Fruit fly (Drosophila melanogaster) whole organism, embryonic: ENCODE data around the gene BBIP1.
A peak's percentile ranks its signal among the peaks of the same experiment; 100 is the strongest.

Source experiments
- Atf3 ChIP-seq: fragments of 200-800 bp; sonication (Bioruptor generic); optimal IDR thresholded peaks from 3 replicates; lab custom pipeline; 2016; ENCODE audit warnings: missing biosample characterization, missing genetic modification characterization
- BtbVII ChIP-seq: fragments of 200-800 bp; sonication (Bioruptor generic); optimal IDR thresholded peaks from 3 replicates; lab custom pipeline; 2017; ENCODE audit warnings: missing biosample characterization, mild to moderate bottlenecking, missing genetic modification characterization
- CG10209 ChIP-seq: fragments of 200-800 bp; sonication (Bioruptor generic); optimal IDR thresholded peaks from 3 replicates; lab custom pipeline; 2017; ENCODE audit warnings: missing biosample characterization, mild to moderate bottlenecking, missing genetic modification characterization, missing genetic modification reagents
- CG11093 ChIP-seq: fragments of 200-800 bp; sonication (Bioruptor generic); IDR thresholded peaks from 3 replicates; pipeline ENCODE4 v1.3.6; 2022; ENCODE audit warnings: missing biosample characterization, missing genetic modification characterization
- CG11723 ChIP-seq: fragments of 200-800 bp; sonication (Bioruptor generic); optimal IDR thresholded peaks from 2 replicates; lab custom pipeline; 2017; ENCODE audit warnings: missing biosample characterization, mild to moderate bottlenecking, missing genetic modification characterization
- CG12155 ChIP-seq: fragments of 200-800 bp; sonication (Bioruptor generic); optimal IDR thresholded peaks from 3 replicates; lab custom pipeline; 2016; ENCODE audit warnings: missing biosample characterization, missing genetic modification characterization
- CG12236 ChIP-seq: fragments of 200-800 bp; sonication (Bioruptor generic); optimal IDR thresholded peaks from 2 replicates; lab custom pipeline; 2016; ENCODE audit warnings: missing biosample characterization, missing genetic modification characterization
- CG12769 ChIP-seq: fragments of 200-800 bp; sonication (Bioruptor generic); optimal IDR thresholded peaks from 2 replicates; lab custom pipeline; 2019; ENCODE audit warnings: missing biosample characterization, mild to moderate bottlenecking, missing genetic modification characterization, moderate library complexity
- CG13624 ChIP-seq: fragments of 200-800 bp; sonication (Bioruptor generic); optimal IDR thresholded peaks from 2 replicates; lab custom pipeline; 2016; ENCODE audit warnings: missing biosample characterization, missing genetic modification characterization
- CG14710 ChIP-seq: fragments of 200-800 bp; sonication (Bioruptor generic); optimal IDR thresholded peaks from 3 replicates; lab custom pipeline; 2019; ENCODE audit warnings: missing biosample characterization, mild to moderate bottlenecking, missing genetic modification characterization, moderate library complexity
- CG16863 ChIP-seq: fragments of 200-800 bp; sonication (Bioruptor generic); optimal IDR thresholded peaks from 3 replicates; lab custom pipeline; 2016; ENCODE audit warnings: missing biosample characterization, missing genetic modification characterization
- CG17829 ChIP-seq: fragments of 200-800 bp; optimal IDR thresholded peaks from 2 replicates; lab custom pipeline; 2019; ENCODE audit warnings: missing biosample characterization, mild to moderate bottlenecking, missing genetic modification characterization, moderate library complexity
- CG2712 ChIP-seq: fragments of 200-800 bp; optimal IDR thresholded peaks from 3 replicates; lab custom pipeline; 2019; ENCODE audit warnings: missing biosample characterization, mild to moderate bottlenecking, missing genetic modification characterization, moderate library complexity
- CG2889 ChIP-seq: fragments of 200-800 bp; sonication (Bioruptor generic); IDR thresholded peaks from 3 replicates; pipeline ENCODE4 v1.3.6; 2022; ENCODE audit warnings: missing biosample characterization, missing genetic modification characterization
- CG32772 ChIP-seq: fragments of 200-800 bp; sonication (Bioruptor generic); IDR thresholded peaks from 2 replicates; pipeline ENCODE4 v1.3.6; 2022; ENCODE audit warnings: missing biosample characterization, missing genetic modification characterization
- CG34376 ChIP-seq: fragments of 200-800 bp; sonication (Bioruptor generic); optimal IDR thresholded peaks from 2 replicates; lab custom pipeline; 2018; ENCODE audit warnings: missing biosample characterization, mild to moderate bottlenecking, missing genetic modification characterization
- CG34422 ChIP-seq: fragments of 200-800 bp; sonication (Bioruptor generic); IDR thresholded peaks from 3 replicates; pipeline ENCODE4 v1.3.6; 2022; ENCODE audit warnings: missing biosample characterization, missing genetic modification characterization
- CG7372 ChIP-seq: fragments of 200-800 bp; sonication (Bioruptor generic); IDR thresholded peaks from 2 replicates; pipeline ENCODE4 v1.3.6; 2022; ENCODE audit warnings: missing biosample characterization, missing genetic modification characterization
- CG8290 ChIP-seq, 3 experiments: fragments of 200-800 bp; sonication (Bioruptor generic); optimal IDR thresholded peaks; 2 replicates each; lab custom pipeline; 2016 to 2019; ENCODE audit warnings: missing biosample characterization in 3 of 3, missing genetic modification characterization in 3 of 3, mild to moderate bottlenecking in 2 of 3, moderate library complexity in 1 of 3
- CG9609 ChIP-seq: fragments of 200-800 bp; sonication (Bioruptor generic); optimal IDR thresholded peaks from 3 replicates; lab custom pipeline; 2016; ENCODE audit warnings: missing biosample characterization, missing genetic modification characterization
- Fer3 ChIP-seq: fragments of 200-800 bp; sonication (Bioruptor generic); optimal IDR thresholded peaks from 2 replicates; lab custom pipeline; 2018; ENCODE audit warnings: missing biosample characterization, mild to moderate bottlenecking, missing genetic modification characterization, moderate library complexity
- H15 ChIP-seq: fragments of 200-800 bp; sonication (Bioruptor generic); IDR thresholded peaks from 3 replicates; pipeline ENCODE4 v1.3.6; 2022; ENCODE audit warnings: missing biosample characterization, missing genetic modification characterization
- Hey ChIP-seq: fragments of 200-800 bp; sonication (Bioruptor generic); optimal IDR thresholded peaks from 3 replicates; lab custom pipeline; 2018; ENCODE audit warnings: missing biosample characterization, mild to moderate bottlenecking, missing genetic modification characterization
- HmgZ ChIP-seq: fragments of 200-800 bp; sonication (Bioruptor generic); optimal IDR thresholded peaks from 2 replicates; lab custom pipeline; 2018; ENCODE audit warnings: missing biosample characterization, mild to moderate bottlenecking, missing genetic modification characterization
- Hmr ChIP-seq: fragments of 200-800 bp; sonication (Bioruptor generic); optimal IDR thresholded peaks from 3 replicates; lab custom pipeline; 2017; ENCODE audit warnings: mild to moderate bottlenecking, missing biosample characterization, missing genetic modification reagents, missing genetic modification characterization
- Hr3 ChIP-seq: fragments of 200-800 bp; sonication (Bioruptor generic); optimal IDR thresholded peaks from 3 replicates; lab custom pipeline; 2016; ENCODE audit warnings: missing biosample characterization, missing genetic modification characterization
- Hr39 ChIP-seq: fragments of >200 bp; optimal IDR thresholded peaks from 2 replicates; lab custom pipeline; 2017
- Hr51 ChIP-seq, 2 experiments: fragments of 200-800 bp; sonication (Bioruptor generic); optimal IDR thresholded peaks; 2 replicates in 1 of 2; 3 replicates in 1 of 2; lab custom pipeline; 2016 to 2018; ENCODE audit warnings: missing biosample characterization in 2 of 2, missing genetic modification characterization in 2 of 2, mild to moderate bottlenecking in 1 of 2, moderate library complexity in 1 of 2
- Hsf ChIP-seq: fragments of 200-800 bp; sonication (Bioruptor generic); optimal IDR thresholded peaks from 3 replicates; lab custom pipeline; 2016; ENCODE audit warnings: missing biosample characterization, missing genetic modification characterization
- MTF-1 ChIP-seq: fragments of 200-800 bp; sonication (Bioruptor generic); optimal IDR thresholded peaks from 2 replicates; lab custom pipeline; 2018; ENCODE audit warnings: missing biosample characterization, mild to moderate bottlenecking, missing genetic modification characterization, borderline replicate concordance
- Med ChIP-seq: fragments of 200-800 bp; sonication (Bioruptor generic); peaks from one replicate; lab custom pipeline; 2016; ENCODE audit warnings: missing biosample characterization, missing genetic modification characterization, mild to moderate bottlenecking, inconsistent platforms, moderate library complexity
- NfI ChIP-seq: fragments of 200-800 bp; sonication (Bioruptor generic); optimal IDR thresholded peaks from 3 replicates; lab custom pipeline; 2018; ENCODE audit warnings: missing biosample characterization, mild to moderate bottlenecking, missing genetic modification characterization, moderate library complexity
- Oaz ChIP-seq: fragments of 200-800 bp; sonication (Bioruptor generic); IDR thresholded peaks from 2 replicates; pipeline ENCODE4 v1.3.6; 2022; ENCODE audit warnings: missing biosample characterization, missing genetic modification characterization
- Sox102F ChIP-seq: fragments of 200-800 bp; sonication (Bioruptor generic); optimal IDR thresholded peaks from 2 replicates; lab custom pipeline; 2018; ENCODE audit warnings: missing biosample characterization, mild to moderate bottlenecking, missing genetic modification characterization, moderate library complexity
- Trl ChIP-seq, 3 experiments: fragments of >200 bp in 2 of 3; fragments of 200-800 bp in 1 of 3; sonication (Bioruptor generic) in 1 of 3; optimal IDR thresholded peaks; 2 replicates in 1 of 3; 3 replicates in 2 of 3; lab custom pipeline; 2016 to 2017; ENCODE audit warnings: missing biosample characterization in 1 of 3, missing genetic modification characterization in 1 of 3
- bab2 ChIP-seq: fragments of 200-800 bp; sonication (Bioruptor generic); optimal IDR thresholded peaks from 2 replicates; lab custom pipeline; 2016; ENCODE audit warnings: missing biosample characterization, missing genetic modification characterization
- bsh ChIP-seq, 2 experiments: fragments of 200-800 bp; sonication (Bioruptor generic); optimal IDR thresholded peaks; 2 replicates each; lab custom pipeline; 2017 to 2018; ENCODE audit warnings: mild to moderate bottlenecking in 2 of 2, missing biosample characterization in 2 of 2, missing genetic modification characterization in 2 of 2, moderate library complexity in 1 of 2
- croc ChIP-seq: fragments of 200-800 bp; sonication (Bioruptor generic); conservative IDR thresholded peaks from 3 replicates; pipeline ENCODE4 v1.3.6; 2022; ENCODE audit warnings: missing biosample characterization, missing genetic modification characterization
- emc ChIP-seq: fragments of 200-800 bp; sonication (Bioruptor generic); optimal IDR thresholded peaks from 2 replicates; lab custom pipeline; 2016; ENCODE audit warnings: missing biosample characterization, missing genetic modification characterization
- grau ChIP-seq: fragments of 200-800 bp; optimal IDR thresholded peaks from 3 replicates; lab custom pipeline; 2019; ENCODE audit warnings: missing biosample characterization, mild to moderate bottlenecking, missing genetic modification characterization, moderate library complexity
- her ChIP-seq: fragments of 200-800 bp; sonication (Bioruptor generic); optimal IDR thresholded peaks from 2 replicates; lab custom pipeline; 2016; ENCODE audit warnings: missing biosample characterization, missing genetic modification characterization
- hth ChIP-seq: fragments of >200 bp; optimal IDR thresholded peaks from 2 replicates; lab custom pipeline; 2017; ENCODE audit warnings: inconsistent platforms
- kay ChIP-seq: fragments of 200-800 bp; sonication (Bioruptor generic); optimal IDR thresholded peaks from 2 replicates; lab custom pipeline; 2016; ENCODE audit warnings: missing biosample characterization, missing genetic modification characterization
- maf-S ChIP-seq: fragments of 200-800 bp; sonication (Bioruptor generic); optimal IDR thresholded peaks from 2 replicates; lab custom pipeline; 2016; ENCODE audit warnings: missing biosample characterization, missing genetic modification characterization
- mirr ChIP-seq: fragments of 200-800 bp; sonication (Bioruptor generic); optimal IDR thresholded peaks from 3 replicates; lab custom pipeline; 2018; ENCODE audit warnings: missing biosample characterization, mild to moderate bottlenecking, missing genetic modification characterization
- nau ChIP-seq: fragments of 200-800 bp; sonication (Bioruptor generic); optimal IDR thresholded peaks from 3 replicates; lab custom pipeline; 2017; ENCODE audit warnings: missing biosample characterization, mild to moderate bottlenecking, missing genetic modification characterization, missing genetic modification reagents
- onecut ChIP-seq: fragments of 200-800 bp; sonication (Bioruptor generic); IDR thresholded peaks from 2 replicates; pipeline ENCODE4 v1.3.6; 2022; ENCODE audit warnings: missing biosample characterization, missing genetic modification characterization
- phol ChIP-seq: fragments of 200-800 bp; sonication (Bioruptor generic); optimal IDR thresholded peaks from 3 replicates; lab custom pipeline; 2018; ENCODE audit warnings: missing biosample characterization, mild to moderate bottlenecking, missing genetic modification characterization, moderate library complexity
- ssp ChIP-seq: fragments of 200-800 bp; sonication (Bioruptor generic); IDR thresholded peaks from 2 replicates; pipeline ENCODE4 v1.3.6; 2022; ENCODE audit warnings: missing biosample characterization, missing genetic modification characterization
- trh ChIP-seq: fragments of 200-800 bp; sonication (Bioruptor generic); optimal IDR thresholded peaks from 2 replicates; lab custom pipeline; 2016; ENCODE audit warnings: missing biosample characterization, missing genetic modification characterization

Gene BBIP1

DNA sequence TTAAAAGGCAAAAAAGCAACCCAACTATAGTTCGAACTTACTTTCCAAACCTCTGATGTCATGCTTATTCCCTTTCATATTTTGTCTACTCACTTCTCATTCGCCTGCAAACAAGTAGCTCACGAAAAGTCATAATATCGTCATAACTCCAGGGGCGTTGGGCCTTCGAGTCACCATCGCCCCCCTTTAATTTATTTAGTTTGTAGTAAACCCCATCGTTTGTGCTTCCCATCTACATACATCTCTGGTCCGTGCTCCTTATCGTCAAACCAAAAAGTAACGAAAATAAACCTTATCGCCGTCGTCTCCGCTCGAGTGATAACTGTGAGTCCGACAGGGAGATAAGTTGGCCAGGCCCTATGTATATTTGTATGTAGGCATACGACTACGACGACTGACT lies 24.8 kb downstream of the BBIP1 start (continued):
- TF ChIP-seq bab2 (GFP tag; lab: Kevin White, UChicago): peak; percentile 55
- peak; percentile 41 for TF ChIP-seq MTF-1
- peak; percentile 51; the same call in 1 of the 3 replicates for TF ChIP-seq CG2889 (GFP tag; lab: Robert Waterston, UW)
- TF ChIP-seq Hmr: peak; percentile 76
- no peak for TF ChIP-seq Hr39 (lab: Kevin White, UChicago)
- peak; percentile 77 for TF ChIP-seq CG13624
- TF ChIP-seq CG12769 (tag; lab: Kevin White, UChicago): peak; percentile 89
- peak; percentile 50 for TF ChIP-seq CG2712 (tag; lab: Kevin White, UChicago)
- TF ChIP-seq H15 (GFP tag; lab: Robert Waterston, UW): no peak
- peak; percentile 42 for TF ChIP-seq CG10209 (GFP tag; lab: Kevin White, UChicago)
- TF ChIP-seq CG14710: peak; percentile 14
- peak; percentile 60; the same call in 1 of the 3 replicates for TF ChIP-seq CG34422 (GFP tag; lab: Robert Waterston, UW)
- TF ChIP-seq NfI (GFP tag; lab: Kevin White, UChicago): peak; percentile 70
- peak; percentile 90 for TF ChIP-seq HmgZ
- peak; percentile 70 for TF ChIP-seq mirr (GFP tag; lab: Kevin White, UChicago)
- TF ChIP-seq CG9609: peak; percentile 63
- peak; percentile 28; the same call in 1 of the 3 replicates for TF ChIP-seq CG11093 (GFP tag; lab: Robert Waterston, UW)
- peak; percentile 57 for TF ChIP-seq maf-S (GFP tag; lab: Kevin White, UChicago)
- TF ChIP-seq croc (GFP tag; lab: Robert Waterston, UW): no peak
- peak; percentile 36 for TF ChIP-seq Hr3
- peak; percentile 42 for TF ChIP-seq CG16863 (GFP tag; lab: Kevin White, UChicago)
- peak; percentile 61 for TF ChIP-seq emc (GFP tag; lab: Kevin White, UChicago)
- TF ChIP-seq grau (tag; lab: Kevin White, UChicago): peak; percentile 78
- TF ChIP-seq trh (GFP tag; lab: Kevin White, UChicago): no peak
- peak; percentile 97 for TF ChIP-seq Med
- peak; percentile 79 for TF ChIP-seq BtbVII
- TF ChIP-seq CG12236 (GFP tag; lab: Kevin White, UChicago): no peak
- peak; percentile 86 for TF ChIP-seq Fer3 (tag; lab: Kevin White, UChicago)
- peak; percentile 40; the same call in 1 of the 2 replicates for TF ChIP-seq Oaz (GFP tag; lab: Robert Waterston, UW)
- peak; percentile 54 for TF ChIP-seq CG12155 (GFP tag; lab: Kevin White, UChicago)
- TF ChIP-seq onecut (GFP tag; lab: Robert Waterston, UW): peak; percentile 74
- TF ChIP-seq nau (GFP tag; lab: Kevin White, UChicago): peak; percentile 26
- TF ChIP-seq Hr51 (GFP tag; optimal IDR thresholded peaks at IDR 0.05; lab: Kevin White, UChicago): peak; percentile 34 to 48
- TF ChIP-seq Atf3 (GFP tag; lab: Kevin White, UChicago): peak; percentile 17
- TF ChIP-seq CG11723 (GFP tag; lab: Kevin White, UChicago): peak; percentile 58
- peak; percentile 60 for TF ChIP-seq her (GFP tag; lab: Kevin White, UChicago)
- TF ChIP-seq bsh (GFP tag; optimal IDR thresholded peaks at IDR 0.05; lab: Kevin White, UChicago): peak in 1 of 2 experiments; percentile 65
- TF ChIP-seq CG7372 (GFP tag; lab: Robert Waterston, UW): peak; percentile 36; the same call in 1 of the 2 replicates
- TF ChIP-seq Hsf (GFP tag; lab: Kevin White, UChicago): peak; percentile 44
- TF ChIP-seq kay (GFP tag; lab: Kevin White, UChicago): peak; percentile 57
- TF ChIP-seq CG17829: peak; percentile 53
- TF ChIP-seq CG32772 (GFP tag; lab: Robert Waterston, UW): 0 out of 2 replicates have a peak, but pooled peaks have one; percentile 34
- TF ChIP-seq Trl (optimal IDR thresholded peaks at IDR 0.05; lab: Kevin White, UChicago): no peak
- TF ChIP-seq Trl (GFP tag; optimal IDR thresholded peaks at IDR 0.05; lab: Kevin White, UChicago): peak; percentile 32
- no peak for TF ChIP-seq ssp
- peak; percentile 34 for TF ChIP-seq CG8290 (GFP tag; optimal IDR thresholded peaks at IDR 0.05; lab: Kevin White, UChicago)
- TF ChIP-seq CG8290 (tag; optimal IDR thresholded peaks at IDR 0.05; lab: Kevin White, UChicago): peak in 1 of 2 experiments; percentile 95
- peak; percentile 92 for TF ChIP-seq CG34376 (GFP tag; lab: Kevin White, UChicago)
- TF ChIP-seq Sox102F (GFP tag; lab: Kevin White, UChicago): peak; percentile 23
- TF ChIP-seq Hey: peak; percentile 49
- TF ChIP-seq hth (lab: Kevin White, UChicago): no peak
- TF ChIP-seq phol (tag; lab: Kevin White, UChicago): peak; percentile 31
